Fruit fly (Drosophila melanogaster): ENCODE data around the gene Pfdn2.

Pfdn2 gene

dm6 chr3L:11089805-11090440 is 15.7 kb upstream of the Pfdn2 start:
- TF ChIP-seq Snoo (tag; optimal IDR thresholded peaks at IDR 0.05) (peak; percentile 38), CG32121 (GFP tag; IDR thresholded peaks at IDR 0.05) (peak; percentile 63), CG34367 (tag; optimal IDR thresholded peaks at IDR 0.05) (no peak), CG15710 (tag; optimal IDR thresholded peaks at IDR 0.05) (no peak), CG8159 (tag; optimal IDR thresholded peaks at IDR 0.05) (peak; percentile 31), gl (tag; optimal IDR thresholded peaks at IDR 0.05) (no peak), EcR (GFP tag; optimal IDR thresholded peaks at IDR 0.05) (no peak), Pif1B (GFP tag; optimal IDR thresholded peaks at IDR 0.05) (peak; percentile 72), CG9948 (tag; optimal IDR thresholded peaks at IDR 0.05) (peak; percentile 39), D1 (tag; optimal IDR thresholded peaks at IDR 0.05) (no peak), CG8301 (tag; optimal IDR thresholded peaks at IDR 0.05) (peak; percentile 59), Pif1A (GFP tag; optimal IDR thresholded peaks at IDR 0.05) (peak; percentile 63), CG14655 (GFP tag; optimal IDR thresholded peaks at IDR 0.05) (peak; percentile 71), Ets98B (GFP tag; IDR thresholded peaks at IDR 0.05) (peak; percentile 49)

DNA sequence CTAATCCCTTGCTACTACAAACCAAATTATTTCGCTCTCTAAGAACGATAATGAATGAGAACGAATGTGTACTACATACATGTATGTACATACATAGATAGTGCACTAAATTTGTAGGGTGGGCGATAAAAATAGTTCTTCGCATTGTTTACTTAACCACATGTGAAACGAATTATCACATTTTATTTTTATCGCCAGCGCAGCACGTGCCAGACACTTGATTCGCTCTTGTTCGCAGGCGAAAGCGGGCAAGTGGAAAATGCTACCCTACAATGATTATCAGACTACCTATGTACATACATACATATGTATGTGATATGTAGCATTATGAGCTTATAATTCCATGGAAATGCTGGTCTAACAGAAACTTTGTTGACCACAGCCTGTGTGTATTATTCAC is 11.6 kb upstream of the Pfdn2 start:
- TF ChIP-seq CG32121 (GFP tag; IDR thresholded peaks at IDR 0.05), result no peak

DNA sequence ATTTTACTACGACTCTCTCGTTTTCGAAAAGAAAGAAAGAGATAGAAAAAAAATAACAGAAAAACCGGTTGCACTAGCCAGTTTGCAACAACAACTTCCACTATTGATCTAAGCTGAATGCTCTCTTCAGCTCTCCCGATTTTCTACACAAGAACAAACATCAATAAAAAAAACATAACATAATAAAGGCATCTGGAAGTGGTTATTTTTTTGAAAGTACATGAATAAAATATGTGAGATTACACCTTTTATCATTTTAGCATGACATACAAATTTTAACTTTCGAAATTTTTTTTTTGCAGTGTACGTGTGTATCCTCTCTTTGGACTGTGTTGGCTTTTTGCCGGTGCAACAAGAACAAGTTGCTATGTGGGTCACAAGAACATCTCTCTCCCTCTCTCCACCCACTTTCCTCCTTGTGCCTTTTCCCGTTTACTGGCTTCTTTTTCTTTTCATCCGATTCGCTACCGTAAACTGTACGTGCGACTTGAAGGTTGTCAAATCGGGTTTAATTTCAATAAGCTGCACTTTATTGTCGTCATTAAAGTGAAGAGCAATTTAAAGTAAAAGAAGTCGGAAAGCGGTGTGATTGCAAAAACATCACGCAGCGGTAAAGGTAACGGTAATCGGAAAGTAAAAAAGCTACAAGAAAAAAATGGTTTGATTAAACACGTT is 10.5 kb upstream of the Pfdn2 start:
- TF ChIP-seq CG13204 (GFP tag; optimal IDR thresholded peaks at IDR 0.05) (peak; percentile 93), Snoo (tag; optimal IDR thresholded peaks at IDR 0.05) (peak; percentile 84), gl (tag; optimal IDR thresholded peaks at IDR 0.05) (peak; percentile 93), D1 (tag; optimal IDR thresholded peaks at IDR 0.05) (peak; percentile 95), CG12605 (GFP tag; IDR thresholded peaks at IDR 0.05) (peak; percentile 99), Ets98B (GFP tag; IDR thresholded peaks at IDR 0.05) (peak; percentile 99), EcR (GFP tag; optimal IDR thresholded peaks at IDR 0.05) (peak; percentile 74), CG10348 (GFP tag; IDR thresholded peaks at IDR 0.05) (peak; percentile 94), CG15710 (tag; optimal IDR thresholded peaks at IDR 0.05) (peak; percentile 98), Pif1A (GFP tag; optimal IDR thresholded peaks at IDR 0.05) (peak; percentile 98), CG4496 (GFP tag; IDR thresholded peaks at IDR 0.05) (peak; percentile 99), Pif1B (GFP tag; optimal IDR thresholded peaks at IDR 0.05) (peak; percentile 96), CG34367 (tag; optimal IDR thresholded peaks at IDR 0.05) (peak; percentile 98), CG32121 (GFP tag; IDR thresholded peaks at IDR 0.05) (peak; percentile 99), CG14655 (GFP tag; optimal IDR thresholded peaks at IDR 0.05) (peak; percentile 99), CG8301 (tag; optimal IDR thresholded peaks at IDR 0.05) (peak; percentile 99), CG8159 (tag; optimal IDR thresholded peaks at IDR 0.05) (peak; percentile 97), fd96Ca (GFP tag; IDR thresholded peaks at IDR 0.05) (peak; percentile 96), rn (GFP tag; IDR thresholded peaks at IDR 0.05) (peak; percentile 98), CG9948 (tag; optimal IDR thresholded peaks at IDR 0.05) (peak; percentile 98), CG17806 (tag; optimal IDR thresholded peaks at IDR 0.05) (peak; percentile 98)

- TF ChIP-seq CG13204 (GFP tag; optimal IDR thresholded peaks at IDR 0.05) (no peak), CG8159 (tag; optimal IDR thresholded peaks at IDR 0.05) (no peak), Pif1B (GFP tag; optimal IDR thresholded peaks at IDR 0.05) (no peak), EcR (GFP tag; optimal IDR thresholded peaks at IDR 0.05) (peak; percentile 15), Ets98B (GFP tag; IDR thresholded peaks at IDR 0.05) (peak; percentile 11; the same call in 1 of the 2 replicates)
These were observed 9.4 kb upstream of the Pfdn2 start for dm6 chr3L:11083605-11084004.

- TF ChIP-seq Pif1B (GFP tag; optimal IDR thresholded peaks at IDR 0.05), result no peak
These were observed 3.1 kb downstream of the Pfdn2 start for dm6 chr3L:11071057-11071456.

DNA sequence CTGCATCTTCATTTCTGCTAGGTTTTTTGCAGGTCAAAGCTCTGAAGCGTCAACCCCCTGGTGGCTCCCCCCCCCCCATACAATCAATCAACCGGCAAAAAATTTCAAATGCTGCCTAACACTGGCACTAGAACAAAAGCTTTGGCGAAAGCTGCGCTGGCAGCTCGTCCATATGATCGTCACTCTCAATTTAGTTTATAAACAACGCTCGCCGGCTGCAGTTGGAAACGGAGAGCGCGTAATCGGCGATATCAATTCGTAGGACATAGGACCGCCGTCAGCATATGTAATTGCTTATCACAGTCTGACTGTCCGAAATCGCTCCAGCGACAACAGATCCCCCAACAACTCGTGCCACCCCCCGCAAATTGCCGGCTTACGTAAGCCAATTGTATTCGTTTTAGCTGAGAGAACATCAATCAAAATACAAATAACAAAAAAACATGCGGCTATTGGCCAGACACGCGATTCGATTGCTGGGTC is 3.8 kb downstream of the Pfdn2 start, which contains the start of gene Mocs1:
Gene Mocs1, plus strand, starts transcription at position 155 of the 483 bp plus-strand sequence.
- TF ChIP-seq D1 (tag; optimal IDR thresholded peaks at IDR 0.05) (no peak), CG8301 (tag; optimal IDR thresholded peaks at IDR 0.05) (no peak), CG17806 (tag; optimal IDR thresholded peaks at IDR 0.05) (no peak), CG14655 (GFP tag; optimal IDR thresholded peaks at IDR 0.05) (no peak), Ets98B (GFP tag; IDR thresholded peaks at IDR 0.05) (peak; percentile 53; the same call in 1 of the 2 replicates), gl (tag; optimal IDR thresholded peaks at IDR 0.05) (no peak), CG32121 (GFP tag; IDR thresholded peaks at IDR 0.05) (peak; percentile 54), fd96Ca (GFP tag; IDR thresholded peaks at IDR 0.05) (peak; percentile 48; the same call in 2 of the 3 replicates), Pif1B (GFP tag; optimal IDR thresholded peaks at IDR 0.05) (no peak), CG4496 (GFP tag; IDR thresholded peaks at IDR 0.05) (no peak)

DNA sequence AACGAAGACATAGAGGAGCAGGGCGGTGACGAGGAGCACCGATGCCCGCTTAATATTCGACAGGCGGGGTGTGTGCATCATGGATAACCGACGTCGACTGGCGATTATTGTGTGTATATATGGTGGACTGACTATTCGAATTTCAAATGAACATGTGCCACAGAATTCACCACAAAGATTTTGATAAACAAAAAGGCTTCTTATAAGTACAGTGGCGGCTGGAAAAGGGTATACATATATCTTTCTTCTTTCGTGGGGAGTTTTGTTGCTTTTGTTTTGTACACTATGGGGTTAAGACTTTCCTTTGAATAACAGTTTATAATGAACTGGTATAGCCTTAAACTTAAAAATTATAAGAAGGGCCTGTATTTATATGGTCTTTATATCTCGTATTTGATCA is 4.4 kb downstream of the Pfdn2 start, which contains the start of gene CG6310:
Gene CG6310, minus strand, starts transcription at position 101 of the 400 bp plus-strand sequence.
- TF ChIP-seq gl (tag; optimal IDR thresholded peaks at IDR 0.05), result no peak
- no peak for TF ChIP-seq CG8301 (tag; optimal IDR thresholded peaks at IDR 0.05)
- TF ChIP-seq EcR (GFP tag; optimal IDR thresholded peaks at IDR 0.05), result no peak
- TF ChIP-seq rn (GFP tag; IDR thresholded peaks at IDR 0.05), result no peak
- TF ChIP-seq CG32121 (GFP tag; IDR thresholded peaks at IDR 0.05), result no peak
- TF ChIP-seq CG15710 (tag; optimal IDR thresholded peaks at IDR 0.05), result no peak
- no peak for TF ChIP-seq Ets98B (GFP tag; IDR thresholded peaks at IDR 0.05)
- no peak for TF ChIP-seq CG34367 (tag; optimal IDR thresholded peaks at IDR 0.05)
- no peak for TF ChIP-seq Pif1B (GFP tag; optimal IDR thresholded peaks at IDR 0.05)
- no peak for TF ChIP-seq CG9948 (tag; optimal IDR thresholded peaks at IDR 0.05)
- no peak for TF ChIP-seq CG4496 (GFP tag; IDR thresholded peaks at IDR 0.05)
- no peak for TF ChIP-seq D1 (tag; optimal IDR thresholded peaks at IDR 0.05)
- no peak for TF ChIP-seq fd96Ca (GFP tag; IDR thresholded peaks at IDR 0.05)
- TF ChIP-seq Snoo (tag; optimal IDR thresholded peaks at IDR 0.05), result no peak
- no peak for TF ChIP-seq CG14655 (GFP tag; optimal IDR thresholded peaks at IDR 0.05)
